Worm (Caenorhabditis elegans) whole organism, early embryonic: Measurements from ENCODE around the gene F01D5.10.

Source experiments
- aly-1 ChIP-seq: sonication (generic microtip); optimal IDR thresholded peaks from 2 replicates; lab custom pipeline; 2016; ENCODE audit warnings: missing genetic modification characterization, missing compliant biosample characterization
- ceh-36 ChIP-seq: sonication (generic microtip); optimal IDR thresholded peaks from 2 replicates; lab custom pipeline; 2016; ENCODE audit warnings: missing genetic modification characterization, inconsistent platforms, missing compliant biosample characterization
- flt-1 ChIP-seq: fragments of 200-800 bp; sonication (Bioruptor generic); IDR thresholded peaks from 2 replicates; pipeline ENCODE4 v1.3.6; 2022; ENCODE audit warnings: missing genetic modification characterization, missing compliant biosample characterization
- tbx-11 ChIP-seq: fragments of 200-800 bp; sonication (Bioruptor generic); IDR thresholded peaks from 2 replicates; pipeline ENCODE4 v1.3.6; 2022; ENCODE audit warnings: missing genetic modification characterization, missing compliant biosample characterization
- tbx-37 ChIP-seq: fragments of 200-800 bp; sonication (Bioruptor generic); conservative IDR thresholded peaks from 2 replicates; pipeline ENCODE4 v1.3.6; 2022; ENCODE audit warnings: missing genetic modification reagents, missing genetic modification characterization, missing compliant biosample characterization

DNA sequence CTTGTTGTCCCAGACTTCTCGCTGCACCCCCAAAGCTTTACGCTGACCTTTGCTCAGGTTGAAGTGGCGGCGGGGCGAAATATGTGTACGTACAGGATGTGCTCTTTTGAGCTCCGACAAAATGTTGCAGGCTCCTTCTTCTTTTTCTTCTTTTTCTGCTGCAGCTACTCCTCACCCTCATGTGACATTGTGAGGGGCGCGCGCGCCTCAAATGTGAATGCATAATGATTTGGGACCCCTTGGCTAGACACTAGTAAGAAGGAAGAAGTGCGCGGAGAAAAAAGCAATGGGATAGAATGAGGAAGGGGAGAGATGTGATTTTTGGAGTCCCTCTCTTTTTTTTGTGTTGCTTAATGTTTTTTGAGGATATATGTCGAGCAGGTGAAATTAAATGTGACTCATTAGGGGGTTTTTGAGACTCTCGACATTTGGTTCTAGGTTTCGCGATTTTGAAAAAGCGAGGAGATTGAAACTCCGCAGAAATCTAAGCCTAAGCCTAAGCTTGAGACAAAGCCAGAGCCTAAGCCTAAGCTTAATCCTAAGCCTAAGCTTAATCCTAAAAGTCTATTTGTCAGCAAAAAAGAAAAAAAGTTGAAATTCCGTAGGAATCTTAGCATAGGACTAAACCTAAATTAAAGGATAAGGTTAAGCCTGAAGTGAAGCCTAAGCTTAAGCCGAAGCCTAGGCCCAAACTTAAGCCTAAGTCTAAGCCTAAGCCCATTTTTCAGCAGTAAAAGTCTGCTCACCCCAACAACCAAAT, 15.8 kb upstream of the F01D5.10 start:
- no peak for TF ChIP-seq flt-1 (GFP tag; lab: Robert Waterston, UW)
- TF ChIP-seq aly-1 (tag; lab: Kevin White, UChicago) = no peak
- no peak for TF ChIP-seq tbx-11 (GFP tag; lab: Robert Waterston, UW)
- peak; percentile 73 for TF ChIP-seq ceh-36 (tag; lab: Kevin White, UChicago)
- no peak for TF ChIP-seq tbx-37 (GFP tag; lab: Robert Waterston, UW)
